Worm (Caenorhabditis elegans) whole organism, L4 larva: ENCODE measurements around the gene aqp-2.
A peak's percentile ranks its signal among the peaks of the same experiment; 100 is the strongest.

ENCODE experiments used
- F10B5.3 ChIP-seq: sonication (generic microtip); optimal IDR thresholded peaks from 2 replicates; lab custom pipeline; 2016; ENCODE audit warnings: mild to moderate bottlenecking, missing genetic modification characterization, missing compliant biosample characterization
- F26F4.8 ChIP-seq: fragments of 200-800 bp; sonication (Bioruptor generic); conservative IDR thresholded peaks from 2 replicates; pipeline ENCODE4 v1.3.6; 2022; ENCODE audit warnings: missing genetic modification characterization, missing compliant biosample characterization
- F49E8.2 ChIP-seq: sonication (generic microtip); optimal IDR thresholded peaks from 2 replicates; lab custom pipeline; 2016; ENCODE audit warnings: missing compliant biosample characterization, mild to moderate bottlenecking, missing genetic modification characterization, borderline replicate concordance
- T20F7.1 ChIP-seq: fragments of 200-800 bp; sonication (Bioruptor generic); optimal IDR thresholded peaks from 2 replicates; lab custom pipeline; 2018; ENCODE audit warnings: mild to moderate bottlenecking, missing genetic modification characterization, missing compliant biosample characterization
- Y48G9A.11 ChIP-seq: fragments of 200-800 bp; sonication (Bioruptor generic); IDR thresholded peaks from 2 replicates; pipeline ENCODE4 v1.3.6; 2022; ENCODE audit warnings: missing genetic modification reagents, missing genetic modification characterization, missing compliant biosample characterization
- aha-1 ChIP-seq: fragments of 150-350 bp; peaks from one replicate; lab custom pipeline; 2014; ENCODE audit warnings: missing biosample characterization, missing genetic modification characterization
- aly-2 ChIP-seq: sonication (generic microtip); optimal IDR thresholded peaks from 2 replicates; lab custom pipeline; 2018; ENCODE audit warnings: missing biosample characterization, missing genetic modification characterization
- arid-1 ChIP-seq: fragments of 200-800 bp; sonication (Bioruptor generic); conservative IDR thresholded peaks from 2 replicates; pipeline ENCODE4 v1.3.6; 2022; ENCODE audit warnings: missing genetic modification reagents, missing genetic modification characterization, missing compliant biosample characterization
- attf-4 ChIP-seq: sonication (generic microtip); optimal IDR thresholded peaks from 3 replicates; lab custom pipeline; 2017; ENCODE audit warnings: missing biosample characterization, missing genetic modification characterization
- ceh-28 ChIP-seq: fragments of 150-350 bp; optimal IDR thresholded peaks from 2 replicates; lab custom pipeline; 2014; ENCODE audit warnings: missing biosample characterization, missing genetic modification reagents, missing genetic modification characterization
- ceh-44 ChIP-seq: fragments of 200-800 bp; sonication (Bioruptor generic); IDR thresholded peaks from 2 replicates; pipeline ENCODE4 v1.3.6; 2022; ENCODE audit warnings: missing genetic modification reagents, missing genetic modification characterization, missing compliant biosample characterization
- ceh-62 ChIP-seq: sonication (generic microtip); optimal IDR thresholded peaks from 2 replicates; lab custom pipeline; 2017; ENCODE audit warnings: missing biosample characterization, missing genetic modification characterization
- ctbp-1 ChIP-seq: fragments of 200-800 bp; sonication (Bioruptor generic); IDR thresholded peaks from 2 replicates; pipeline ENCODE4 v1.3.6; 2022; ENCODE audit warnings: missing genetic modification reagents, missing genetic modification characterization, missing compliant biosample characterization
- daf-16 ChIP-seq, 3 experiments: sonication (generic microtip); optimal IDR thresholded peaks; 2 replicates each; lab custom pipeline; 2016 to 2017; ENCODE audit warnings: missing genetic modification characterization in 3 of 3, missing genetic modification reagents in 3 of 3, mild to moderate bottlenecking in 2 of 3, missing compliant biosample characterization in 2 of 3, missing biosample characterization in 1 of 3, moderate library complexity in 1 of 3
- dpl-1 ChIP-seq: fragments of 150-350 bp; optimal IDR thresholded peaks from 2 replicates; lab custom pipeline; 2014; ENCODE audit warnings: missing biosample characterization, missing genetic modification reagents, missing genetic modification characterization
- hmg-1.1 ChIP-seq: fragments of 200-800 bp; sonication (Bioruptor generic); IDR thresholded peaks from 2 replicates; pipeline ENCODE4 v1.3.6; 2022; ENCODE audit warnings: missing genetic modification reagents, missing genetic modification characterization, missing compliant biosample characterization
- lin-13 ChIP-seq: fragments of 150-350 bp; optimal IDR thresholded peaks from 2 replicates; lab custom pipeline; 2014; ENCODE audit warnings: missing biosample characterization, missing genetic modification reagents, missing genetic modification characterization
- lin-29 ChIP-seq: fragments of 200-800 bp; sonication (Bioruptor generic); IDR thresholded peaks from 2 replicates; pipeline ENCODE4 v1.3.6; 2022; ENCODE audit warnings: missing genetic modification reagents, missing genetic modification characterization, missing compliant biosample characterization
- lin-39 ChIP-seq: fragments of 150-350 bp; optimal IDR thresholded peaks from 2 replicates; lab custom pipeline; 2014; ENCODE audit warnings: missing biosample characterization, missing genetic modification reagents, missing genetic modification characterization
- lir-3 ChIP-seq: sonication (generic microtip); optimal IDR thresholded peaks from 2 replicates; lab custom pipeline; 2016; ENCODE audit warnings: mild to moderate bottlenecking, missing genetic modification characterization, missing compliant biosample characterization
- lsy-2 ChIP-seq, 2 experiments: fragments of 150-350 bp in 1 of 2; sonication (generic microtip) in 1 of 2; optimal IDR thresholded peaks; 2 replicates each; lab custom pipeline; 2014 to 2017; ENCODE audit warnings: missing biosample characterization in 2 of 2, missing genetic modification characterization in 2 of 2
- madf-9 ChIP-seq: fragments of 200-800 bp; sonication (Bioruptor generic); conservative IDR thresholded peaks from 2 replicates; pipeline ENCODE4 v1.3.6; 2022; ENCODE audit warnings: missing genetic modification reagents, missing genetic modification characterization, missing compliant biosample characterization
- mdl-1 ChIP-seq, 2 experiments: fragments of 150-350 bp in 1 of 2; sonication (generic microtip) in 1 of 2; optimal IDR thresholded peaks; 2 replicates each; lab custom pipeline; 2014 to 2017; ENCODE audit warnings: missing biosample characterization in 2 of 2, missing genetic modification characterization in 2 of 2
- mep-1 ChIP-seq: fragments of 150-350 bp; sonication (generic microtip); optimal IDR thresholded peaks from 3 replicates; lab custom pipeline; 2014; ENCODE audit warnings: missing biosample characterization, missing genetic modification characterization
- nhr-237 ChIP-seq: sonication (generic microtip); optimal IDR thresholded peaks from 2 replicates; lab custom pipeline; 2017; ENCODE audit warnings: missing biosample characterization, missing genetic modification characterization
- nhr-28 ChIP-seq: fragments of 150-350 bp; optimal IDR thresholded peaks from 2 replicates; lab custom pipeline; 2014; ENCODE audit warnings: missing biosample characterization, missing genetic modification characterization
- nhr-41 ChIP-seq: fragments of 200-800 bp; sonication (Bioruptor generic); IDR thresholded peaks from 2 replicates; pipeline ENCODE4 v1.3.6; 2022; ENCODE audit warnings: missing genetic modification reagents, missing genetic modification characterization, missing compliant biosample characterization
- nhr-76 ChIP-seq: fragments of 150-350 bp; optimal IDR thresholded peaks from 2 replicates; lab custom pipeline; 2014; ENCODE audit warnings: missing biosample characterization, missing genetic modification characterization
- nhr-77 ChIP-seq: fragments of 150-350 bp; optimal IDR thresholded peaks from 2 replicates; lab custom pipeline; 2014; ENCODE audit warnings: missing biosample characterization, missing genetic modification characterization
- pha-4 ChIP-seq, 2 experiments: fragments of 150-350 bp in 1 of 2; fragments of 200-800 bp in 1 of 2; sonication (Bioruptor generic) in 1 of 2; IDR thresholded peaks in 1 of 2; optimal IDR thresholded peaks in 1 of 2; 2 replicates each; pipeline versions ENCODE4 v1.3.6 to Lab custom; 2014 to 2022; ENCODE audit warnings: missing genetic modification characterization in 2 of 2, missing genetic modification reagents in 2 of 2, missing biosample characterization in 1 of 2, missing compliant biosample characterization in 1 of 2
- pqm-1 ChIP-seq: sonication (generic microtip); optimal IDR thresholded peaks from 2 replicates; lab custom pipeline; 2017; ENCODE audit warnings: missing biosample characterization, missing genetic modification characterization
- sdz-12 ChIP-seq: fragments of 200-800 bp; sonication (Bioruptor generic); optimal IDR thresholded peaks from 2 replicates; lab custom pipeline; 2018; ENCODE audit warnings: mild to moderate bottlenecking, missing genetic modification characterization, missing compliant biosample characterization
- spr-1 ChIP-seq: sonication (generic microtip); optimal IDR thresholded peaks from 2 replicates; lab custom pipeline; 2016; ENCODE audit warnings: mild to moderate bottlenecking, missing genetic modification characterization, missing compliant biosample characterization
- unc-130 ChIP-seq: sonication (generic microtip); optimal IDR thresholded peaks from 2 replicates; lab custom pipeline; 2016; ENCODE audit warnings: missing genetic modification reagents, missing genetic modification characterization, missing compliant biosample characterization
- unc-62 ChIP-seq, 3 experiments: fragments of 150-350 bp in 1 of 3; sonication (generic microtip); optimal IDR thresholded peaks in 2 of 3; peaks in 1 of 3; 1 replicate in 1 of 3; 2 replicates in 2 of 3; lab custom pipeline; 2014 to 2017; ENCODE audit warnings: missing biosample characterization in 3 of 3, missing genetic modification characterization in 3 of 3, missing genetic modification reagents in 3 of 3, missing genotype in 1 of 3
- zfp-3 ChIP-seq: fragments of 200-800 bp; sonication (Bioruptor generic); conservative IDR thresholded peaks from 2 replicates; pipeline ENCODE4 v1.3.6; 2022; ENCODE audit warnings: missing genetic modification reagents, missing genetic modification characterization, missing compliant biosample characterization
- zip-11 ChIP-seq: fragments of 200-800 bp; sonication (Bioruptor generic); IDR thresholded peaks from 2 replicates; pipeline ENCODE4 v1.3.6; 2022; ENCODE audit warnings: missing genetic modification characterization, missing compliant biosample characterization

aqp-2 gene

DNA sequence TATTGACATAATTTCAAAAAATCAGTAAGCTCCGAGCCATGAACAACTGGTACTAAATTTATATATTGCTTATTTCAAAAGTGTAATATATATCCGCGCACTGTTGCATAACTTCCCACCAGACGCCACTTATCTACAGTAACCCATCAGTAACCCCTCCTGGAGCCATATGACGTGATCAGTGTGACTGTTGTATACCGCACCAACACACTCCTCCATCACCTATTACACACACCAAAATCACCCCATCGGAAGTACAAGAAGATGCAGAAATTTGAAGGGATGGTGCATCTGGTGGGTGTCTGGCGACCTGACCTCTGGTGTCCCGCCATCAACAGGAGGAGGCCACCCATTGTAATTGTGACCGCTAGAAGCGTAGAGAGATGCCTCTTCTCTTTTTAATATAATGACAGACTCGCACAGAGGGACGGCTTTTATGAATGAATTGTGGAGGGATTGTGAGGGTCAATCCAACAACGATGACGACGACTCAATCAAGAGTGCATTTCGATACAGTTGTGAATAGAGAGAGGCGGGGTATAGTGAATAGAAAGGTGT lies 1.1 kb upstream of the aqp-2 start:
- TF ChIP-seq nhr-76 (tag; lab: Kevin White, UChicago) (no peak), aha-1 (tag; lab: Kevin White, UChicago) (peak; percentile 64)

- TF ChIP-seq unc-62 (GFP tag; optimal IDR thresholded peaks at IDR 0.05 in 1 of 2; lab: Kevin White, UChicago) = peak in 1 of 2 experiments; percentile 86
- TF ChIP-seq unc-62 (tag; optimal IDR thresholded peaks at IDR 0.05; lab: Kevin White, UChicago) = no peak
- TF ChIP-seq pha-4 (GFP tag; IDR thresholded peaks at IDR 0.05; lab: Robert Waterston, UW) = no peak
- no peak for TF ChIP-seq pha-4 (tag; optimal IDR thresholded peaks at IDR 0.05; lab: Kevin White, UChicago)
- TF ChIP-seq hmg-1.1 = no peak
- TF ChIP-seq lin-13 (GFP tag; lab: Kevin White, UChicago) = no peak
Observed at ce11 chrII:9261403-9261802, 378 bp downstream of the aqp-2 start.

DNA sequence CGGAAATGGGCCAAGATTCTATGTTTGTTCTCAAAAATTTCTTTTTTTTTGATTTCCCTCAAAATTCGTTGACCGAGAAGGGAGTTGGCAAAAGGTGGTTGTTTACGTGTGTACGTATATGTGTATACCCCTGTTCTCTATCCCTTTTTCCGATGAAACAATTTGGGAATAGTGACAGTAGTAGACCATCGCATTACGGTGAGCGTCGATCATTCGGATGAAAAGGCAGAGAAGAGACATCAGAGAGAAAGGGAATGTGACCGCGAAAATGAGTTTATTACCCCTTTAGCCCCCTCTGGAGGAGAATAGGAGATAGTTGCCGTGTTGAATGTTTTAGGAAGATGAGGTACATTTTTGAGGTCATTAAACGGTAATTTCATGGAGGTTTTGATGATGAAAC lies 1.8 kb downstream of the aqp-2 start:
- peak; percentile 16 for TF ChIP-seq nhr-28 (tag; lab: Kevin White, UChicago)
- TF ChIP-seq arid-1 (GFP tag; lab: Robert Waterston, UW) = no peak

DNA sequence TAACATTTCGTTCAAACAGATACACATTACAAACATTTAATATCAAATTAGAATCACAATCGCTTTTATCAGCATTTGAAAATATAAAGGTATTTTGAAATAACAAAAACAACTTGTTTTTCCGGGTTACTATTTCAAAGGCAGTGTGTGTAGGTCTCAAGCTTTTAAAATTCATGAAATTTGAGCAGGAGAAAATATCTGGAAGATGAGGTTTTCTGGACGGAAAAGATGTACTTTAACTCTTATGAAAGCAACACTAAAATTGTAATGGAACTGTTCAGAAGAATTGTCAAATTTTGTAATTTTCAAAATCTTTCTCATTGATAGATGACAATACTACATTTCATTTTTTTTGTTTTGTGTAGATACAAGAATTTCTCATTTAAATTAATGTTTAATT lies 3.2 kb downstream of the aqp-2 start:
- TF ChIP-seq unc-62 (GFP tag; optimal IDR thresholded peaks at IDR 0.05 in 1 of 2; lab: Kevin White, UChicago) = peak in 1 of 2 experiments; percentile 82
- TF ChIP-seq unc-62 (tag; optimal IDR thresholded peaks at IDR 0.05; lab: Kevin White, UChicago) = no peak
- TF ChIP-seq F10B5.3 (tag; lab: Kevin White, UChicago) = no peak
- no peak for TF ChIP-seq nhr-77
- no peak for TF ChIP-seq lir-3 (tag; lab: Kevin White, UChicago)

DNA sequence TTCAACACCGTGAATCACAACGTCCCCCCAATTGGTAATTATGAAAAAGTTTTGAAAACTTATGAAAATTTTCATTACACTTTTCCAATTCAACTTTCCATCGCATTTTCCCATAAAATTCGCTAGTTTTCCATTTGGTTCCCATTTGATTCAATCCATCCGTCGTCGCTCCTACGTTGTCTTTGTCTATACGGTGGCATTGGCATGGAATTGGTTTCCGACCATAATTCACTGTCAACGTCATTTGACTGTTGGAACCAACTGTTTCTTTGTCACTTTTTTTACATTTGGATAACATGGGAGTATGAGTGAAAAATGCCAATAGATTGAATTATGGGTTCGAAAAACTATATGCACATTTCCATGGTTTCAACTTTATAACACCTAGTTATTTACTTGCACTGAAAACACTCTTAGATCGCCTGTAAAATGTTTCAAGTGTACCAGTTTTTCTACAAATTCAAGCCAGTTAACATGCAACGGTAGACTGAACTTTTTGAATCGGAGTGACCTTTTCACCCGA lies 3.7 kb downstream of the aqp-2 start:
- no peak for TF ChIP-seq F49E8.2 (tag; lab: Kevin White, UChicago)
- no peak for TF ChIP-seq mdl-1 (tag; optimal IDR thresholded peaks at IDR 0.05; lab: Kevin White, UChicago)
- TF ChIP-seq mep-1 = no peak
- TF ChIP-seq lin-29 (GFP tag; lab: Robert Waterston, UW) = no peak
- TF ChIP-seq ctbp-1 = no peak
- TF ChIP-seq lin-39 (tag; lab: Kevin White, UChicago) = no peak
- no peak for TF ChIP-seq T20F7.1 (GFP tag; lab: Kevin White, UChicago)
- no peak for TF ChIP-seq ceh-28 (tag; lab: Kevin White, UChicago)
- no peak for TF ChIP-seq F26F4.8 (GFP tag; lab: Robert Waterston, UW)
- no peak for TF ChIP-seq Y48G9A.11 (GFP tag; lab: Robert Waterston, UW)
- TF ChIP-seq aly-2 = no peak
- no peak for TF ChIP-seq dpl-1 (GFP tag; lab: Kevin White, UChicago)
- no peak for TF ChIP-seq spr-1 (tag; lab: Kevin White, UChicago)
- no peak for TF ChIP-seq daf-16 (GFP tag; optimal IDR thresholded peaks at IDR 0.05; lab: Kevin White, UChicago)
- TF ChIP-seq daf-16 (tag; optimal IDR thresholded peaks at IDR 0.05; lab: Kevin White, UChicago) = no peak
- no peak for TF ChIP-seq ceh-44 (GFP tag; lab: Robert Waterston, UW)
- no peak for TF ChIP-seq nhr-237 (tag; lab: Kevin White, UChicago)
- no peak for TF ChIP-seq F10B5.3 (tag; lab: Kevin White, UChicago)
- no peak for TF ChIP-seq madf-9
- no peak for TF ChIP-seq ceh-62
- TF ChIP-seq pqm-1 = no peak

DNA sequence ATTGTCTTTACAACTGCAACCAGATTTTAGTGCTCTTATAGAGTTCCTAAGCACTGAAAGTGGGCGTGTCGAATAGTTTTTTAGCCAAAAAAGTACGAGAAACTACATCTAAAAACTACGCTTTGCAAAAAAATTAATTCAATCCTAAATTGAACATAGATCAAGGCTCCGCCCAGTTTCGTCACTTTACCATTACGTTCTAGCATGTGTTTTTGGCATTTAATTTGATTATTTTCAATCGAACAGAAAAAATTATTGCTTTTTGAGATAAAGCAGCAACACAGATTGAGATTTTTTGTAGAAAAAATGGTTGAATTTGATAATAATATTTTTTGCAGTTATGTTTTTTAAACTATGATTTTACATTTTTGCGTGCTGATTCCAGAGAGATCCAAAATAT lies 7.6 kb downstream of the aqp-2 start, which contains the start of gene nlp-82:
nlp-82 (minus strand) TSS at position 101 of the 400 bp plus-strand sequence.
- TF ChIP-seq sdz-12 (no peak), zip-11 (GFP tag; lab: Robert Waterston, UW) (no peak), unc-62 (GFP tag; optimal IDR thresholded peaks at IDR 0.05 in 1 of 2; lab: Kevin White, UChicago) (no peak), unc-62 (tag; optimal IDR thresholded peaks at IDR 0.05; lab: Kevin White, UChicago) (no peak), nhr-41 (GFP tag; lab: Robert Waterston, UW) (no peak), arid-1 (GFP tag; lab: Robert Waterston, UW) (no peak), attf-4 (tag; lab: Kevin White, UChicago) (no peak), lsy-2 (tag; optimal IDR thresholded peaks at IDR 0.05; lab: Kevin White, UChicago) (no peak), unc-130 (no peak), zfp-3 (GFP tag; lab: Robert Waterston, UW) (no peak), aly-2 (no peak), dpl-1 (GFP tag; lab: Kevin White, UChicago) (no peak)
